Worm (Caenorhabditis elegans): ENCODE measurements around the gene clh-5.

The clh-5 gene

DNA sequence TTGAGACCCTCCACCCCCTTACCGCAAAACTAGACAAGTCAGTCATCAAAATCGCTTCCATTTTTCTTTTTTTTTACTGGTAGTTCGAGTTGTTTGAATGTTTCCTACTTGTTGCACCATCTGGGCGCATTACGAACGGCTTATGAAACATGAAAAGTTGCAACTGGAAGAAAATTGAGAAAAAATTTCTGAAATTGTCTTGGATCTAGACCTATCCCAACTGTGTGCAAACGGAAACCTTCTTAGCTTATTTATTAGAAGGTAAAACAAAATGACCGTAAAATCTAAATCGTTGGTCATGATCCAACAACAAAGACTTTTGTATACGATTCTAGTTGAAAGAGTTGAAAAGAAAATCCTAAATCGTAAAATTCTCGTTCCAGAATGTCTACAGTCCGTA lies 23.9 kb downstream of the clh-5 start:
- TF ChIP-seq mls-2 (tag; optimal IDR thresholded peaks at IDR 0.05) (no peak), ces-1 (GFP tag; optimal IDR thresholded peaks at IDR 0.05) (no peak), nhr-76 (tag; optimal IDR thresholded peaks at IDR 0.05) (no peak), M03D4.4 (tag; optimal IDR thresholded peaks at IDR 0.05) (no peak), nhr-12 (tag; optimal IDR thresholded peaks at IDR 0.05) (no peak), tbx-8 (GFP tag; optimal IDR thresholded peaks at IDR 0.05) (no peak), zip-8 (tag; optimal IDR thresholded peaks at IDR 0.05) (no peak), elt-3 (tag; optimal IDR thresholded peaks at IDR 0.05) (no peak), ham-2 (GFP tag; optimal IDR thresholded peaks at IDR 0.05) (no peak), hlh-1 (tag; optimal IDR thresholded peaks at IDR 0.05) (no peak), nhr-237 (tag; optimal IDR thresholded peaks at IDR 0.05) (no peak)

DNA sequence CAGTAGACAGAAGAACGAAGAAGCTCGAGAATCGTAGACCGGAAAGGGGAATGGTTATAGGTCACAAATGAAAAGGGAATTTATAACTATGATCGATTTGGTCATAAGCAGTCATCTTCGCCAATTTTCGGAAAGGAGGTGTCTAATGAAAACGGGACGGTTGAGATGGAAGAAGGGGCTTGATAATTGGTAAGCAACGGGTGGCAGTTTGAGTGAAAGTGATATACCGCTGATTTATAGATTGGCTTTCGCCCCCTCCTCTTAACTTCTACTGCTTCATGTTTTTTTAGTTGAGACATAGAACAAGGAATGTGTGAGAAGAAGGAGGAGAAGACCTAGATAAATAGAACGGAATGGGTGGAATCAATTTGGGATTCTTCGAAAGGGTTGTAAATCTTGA lies 25.6 kb downstream of the clh-5 start:
- TF ChIP-seq ceh-43 (GFP tag; optimal IDR thresholded peaks at IDR 0.05) (no peak), bed-3 (GFP tag; optimal IDR thresholded peaks at IDR 0.05) (no peak), lsy-2 (tag; optimal IDR thresholded peaks at IDR 0.05) (no peak)

DNA sequence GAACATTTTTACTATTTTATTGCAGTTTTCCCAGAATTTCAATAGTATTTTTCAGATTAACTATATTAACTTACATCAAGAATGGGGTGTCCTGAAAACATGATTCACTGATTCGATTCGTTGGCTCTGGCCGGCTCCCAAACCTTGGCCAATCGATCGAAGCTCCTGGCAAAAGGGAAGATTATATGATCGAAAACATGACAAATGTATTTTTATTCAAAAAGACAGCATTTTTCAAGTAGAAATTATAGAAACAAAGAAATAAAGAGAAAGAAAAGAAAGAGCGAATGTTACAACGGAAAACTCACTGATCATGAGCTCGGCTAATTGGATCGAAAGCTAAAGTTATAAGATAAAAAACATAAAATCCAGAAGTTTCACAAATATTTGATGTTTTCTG lies 27.7 kb downstream of the clh-5 start, which contains the start of gene T24B8.4:
T24B8.4 (minus strand) TSS at position 101 of the 400 bp plus-strand sequence.
- no peak for TF ChIP-seq pha-4 (tag; optimal IDR thresholded peaks at IDR 0.05)
- no peak for TF ChIP-seq sem-2 (GFP tag; optimal IDR thresholded peaks at IDR 0.05)
- no peak for TF ChIP-seq lin-13 (tag; optimal IDR thresholded peaks at IDR 0.05)
- no peak for TF ChIP-seq ceh-83 (GFP tag; optimal IDR thresholded peaks at IDR 0.05)
- no peak for TF ChIP-seq nhr-2 (tag; optimal IDR thresholded peaks at IDR 0.05)
- no peak for TF ChIP-seq unc-62 (GFP tag; optimal IDR thresholded peaks at IDR 0.05)
- no peak for TF ChIP-seq cnd-1 (tag; optimal IDR thresholded peaks at IDR 0.05)
- TF ChIP-seq nhr-237 (tag; optimal IDR thresholded peaks at IDR 0.05): no peak
- TF ChIP-seq ztf-11 (tag; optimal IDR thresholded peaks at IDR 0.05): no peak
- TF ChIP-seq ceh-39 (tag; optimal IDR thresholded peaks at IDR 0.05): no peak
- no peak for TF ChIP-seq ces-1 (GFP tag; optimal IDR thresholded peaks at IDR 0.05)

DNA sequence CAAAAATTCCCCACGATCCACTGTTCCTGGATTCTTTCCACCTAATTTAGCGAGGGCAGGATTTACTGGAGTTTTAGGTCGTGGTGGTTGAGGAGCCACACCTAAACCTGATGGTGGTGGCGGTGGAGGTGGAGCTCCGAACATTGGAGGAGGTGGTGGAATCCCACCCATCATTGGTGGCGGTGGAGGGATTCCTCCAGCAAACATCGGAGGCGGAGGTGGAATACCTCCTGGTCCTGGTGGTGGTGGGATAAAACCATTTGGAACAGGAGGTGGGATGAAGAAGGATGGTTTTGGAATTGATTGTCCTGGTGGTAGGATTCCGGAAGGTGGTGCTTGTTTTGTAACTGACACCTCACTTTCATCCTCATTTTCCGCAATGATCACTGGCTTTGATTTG lies 28.6 kb downstream of the clh-5 start:
- no peak for TF ChIP-seq tbx-8 (GFP tag; optimal IDR thresholded peaks at IDR 0.05)
- TF ChIP-seq nhr-76 (tag; optimal IDR thresholded peaks at IDR 0.05): no peak
- no peak for TF ChIP-seq lin-13 (tag; optimal IDR thresholded peaks at IDR 0.05)
- TF ChIP-seq bed-3 (GFP tag; optimal IDR thresholded peaks at IDR 0.05): no peak
- TF ChIP-seq snpc-4 (tag; optimal IDR thresholded peaks at IDR 0.05): no peak
- no peak for TF ChIP-seq drap-1 (GFP tag; optimal IDR thresholded peaks at IDR 0.05)
- TF ChIP-seq ztf-11 (tag; optimal IDR thresholded peaks at IDR 0.05): no peak

DNA sequence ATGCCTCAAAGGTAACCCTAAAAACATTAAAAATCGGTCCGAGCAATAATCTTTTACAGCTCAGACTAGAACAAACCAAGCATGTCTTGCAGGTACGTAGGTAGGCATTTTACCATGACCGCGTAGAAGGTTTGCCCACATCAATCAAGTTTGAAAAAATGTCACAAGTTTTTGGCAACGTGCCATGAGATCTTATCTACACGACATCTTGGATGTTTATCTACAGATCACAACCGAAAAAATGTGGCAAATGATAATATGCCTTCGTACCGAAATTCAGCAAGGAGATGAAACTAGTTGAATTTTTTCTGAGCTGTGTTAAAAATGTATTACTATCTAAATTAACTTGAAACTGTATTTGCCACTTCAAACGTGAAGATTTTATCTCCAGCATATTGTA lies 34.0 kb downstream of the clh-5 start:
- TF ChIP-seq blmp-1 (tag; optimal IDR thresholded peaks at IDR 0.05) (no peak), unc-62 (GFP tag; optimal IDR thresholded peaks at IDR 0.05) (peak; percentile 19), pha-4 (tag; optimal IDR thresholded peaks at IDR 0.05) (no peak), drap-1 (GFP tag; optimal IDR thresholded peaks at IDR 0.05) (no peak), elt-3 (tag; optimal IDR thresholded peaks at IDR 0.05) (no peak), elt-1 (tag; optimal IDR thresholded peaks at IDR 0.05; ENCODE audit: borderline replicate concordance, insufficient read depth) (peak; percentile 88)

DNA sequence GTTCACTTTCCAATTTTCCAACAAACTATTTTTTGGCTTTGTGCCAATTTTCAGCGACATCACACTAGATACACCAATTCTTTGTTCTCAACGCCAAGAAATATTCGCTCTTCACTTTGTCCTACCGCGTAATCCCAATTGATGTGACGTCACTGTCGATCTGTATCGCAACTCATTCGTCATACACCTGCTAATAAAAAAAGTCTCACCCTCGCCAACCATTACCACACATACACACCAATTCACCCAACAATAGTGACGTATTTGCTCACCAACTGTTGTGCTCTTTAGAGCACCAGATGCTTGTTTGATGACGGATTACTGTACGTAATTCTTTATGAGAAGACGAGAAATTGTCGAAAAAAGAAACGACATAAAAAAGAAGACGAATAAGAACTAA lies 35.1 kb downstream of the clh-5 start:
- TF ChIP-seq unc-39 (tag; optimal IDR thresholded peaks at IDR 0.05) (no peak), ham-2 (GFP tag; optimal IDR thresholded peaks at IDR 0.05) (no peak), lin-13 (tag; optimal IDR thresholded peaks at IDR 0.05) (no peak), ceh-43 (GFP tag; optimal IDR thresholded peaks at IDR 0.05) (no peak), pha-4 (tag; optimal IDR thresholded peaks at IDR 0.05) (no peak), nhr-2 (tag; optimal IDR thresholded peaks at IDR 0.05) (peak; percentile 92), hlh-1 (tag; optimal IDR thresholded peaks at IDR 0.05) (peak; percentile 71), nhr-12 (tag; optimal IDR thresholded peaks at IDR 0.05) (peak; percentile 40), blmp-1 (tag; optimal IDR thresholded peaks at IDR 0.05) (no peak), tbx-8 (GFP tag; optimal IDR thresholded peaks at IDR 0.05) (no peak), ztf-11 (tag; optimal IDR thresholded peaks at IDR 0.05) (no peak), lin-32 (GFP tag; optimal IDR thresholded peaks at IDR 0.05) (peak; percentile 4), unc-120 (tag; optimal IDR thresholded peaks at IDR 0.05; ENCODE audit: poor library complexity, severe bottlenecking) (no peak), unc-62 (GFP tag; optimal IDR thresholded peaks at IDR 0.05) (peak; percentile 57), bed-3 (GFP tag; optimal IDR thresholded peaks at IDR 0.05) (no peak), zip-8 (tag; optimal IDR thresholded peaks at IDR 0.05) (peak; percentile 87), snpc-4 (tag; optimal IDR thresholded peaks at IDR 0.05) (no peak), sptf-1 (tag; optimal IDR thresholded peaks at IDR 0.05) (no peak), mep-1 (tag; optimal IDR thresholded peaks at IDR 0.05) (no peak), ces-1 (GFP tag; optimal IDR thresholded peaks at IDR 0.05) (no peak), nhr-76 (tag; optimal IDR thresholded peaks at IDR 0.05) (no peak), ceh-83 (GFP tag; optimal IDR thresholded peaks at IDR 0.05) (no peak), nhr-28 (tag; optimal IDR thresholded peaks at IDR 0.05) (no peak), mab-5 (tag; optimal IDR thresholded peaks at IDR 0.05) (no peak), nhr-237 (tag; optimal IDR thresholded peaks at IDR 0.05) (no peak), lsy-2 (tag; optimal IDR thresholded peaks at IDR 0.05) (peak; percentile 49), sem-2 (GFP tag; optimal IDR thresholded peaks at IDR 0.05) (no peak), M03D4.4 (tag; optimal IDR thresholded peaks at IDR 0.05) (no peak), drap-1 (GFP tag; optimal IDR thresholded peaks at IDR 0.05) (no peak), flh-1 (GFP tag; optimal IDR thresholded peaks at IDR 0.05) (no peak), mls-2 (tag; optimal IDR thresholded peaks at IDR 0.05) (no peak), elt-1 (tag; optimal IDR thresholded peaks at IDR 0.05; ENCODE audit: borderline replicate concordance, insufficient read depth) (no peak), cnd-1 (tag; optimal IDR thresholded peaks at IDR 0.05) (peak; percentile 81), ceh-39 (tag; optimal IDR thresholded peaks at IDR 0.05) (peak; percentile 26), elt-3 (tag; optimal IDR thresholded peaks at IDR 0.05) (no peak)
